Worm (Caenorhabditis elegans) whole organism, L4 larva: Measurements from ENCODE around the gene sqt-1.

Experiments
- F10B5.3 ChIP-seq: sonication (generic microtip); optimal IDR thresholded peaks from 2 replicates; lab custom pipeline; 2016; ENCODE audit warnings: mild to moderate bottlenecking, missing genetic modification characterization, missing compliant biosample characterization
- F26F4.8 ChIP-seq: fragments of 200-800 bp; sonication (Bioruptor generic); conservative IDR thresholded peaks from 2 replicates; pipeline ENCODE4 v1.3.6; 2022; ENCODE audit warnings: missing genetic modification characterization, missing compliant biosample characterization
- F37D6.2 ChIP-seq: sonication (generic microtip); optimal IDR thresholded peaks from 2 replicates; lab custom pipeline; 2016; ENCODE audit warnings: mild to moderate bottlenecking, missing genetic modification characterization, missing compliant biosample characterization
- F49E8.2 ChIP-seq: sonication (generic microtip); optimal IDR thresholded peaks from 2 replicates; lab custom pipeline; 2016; ENCODE audit warnings: missing compliant biosample characterization, mild to moderate bottlenecking, missing genetic modification characterization, borderline replicate concordance
- Y5F2A.4 ChIP-seq: fragments of 200-800 bp; sonication (Bioruptor generic); optimal IDR thresholded peaks from 2 replicates; lab custom pipeline; 2018; ENCODE audit warnings: mild to moderate bottlenecking, missing genetic modification characterization, missing compliant biosample characterization
- Y75B8A.6 ChIP-seq: fragments of 200-800 bp; sonication (Bioruptor generic); IDR thresholded peaks from 2 replicates; pipeline ENCODE4 v1.3.6; 2022; ENCODE audit warnings: missing genetic modification reagents, missing genetic modification characterization, missing compliant biosample characterization
- ZK337.2 ChIP-seq: fragments of 200-800 bp; sonication (Bioruptor generic); IDR thresholded peaks from 2 replicates; pipeline ENCODE4 v1.3.6; 2022; ENCODE audit warnings: missing genetic modification reagents, missing genetic modification characterization, missing compliant biosample characterization
- aly-2 ChIP-seq: sonication (generic microtip); optimal IDR thresholded peaks from 2 replicates; lab custom pipeline; 2018; ENCODE audit warnings: missing biosample characterization, missing genetic modification characterization
- ama-1 ChIP-seq: fragments of 150-350 bp; optimal IDR thresholded peaks from 2 replicates; lab custom pipeline; 2014; ENCODE audit warnings: inconsistent platforms, mixed read lengths
- arid-1 ChIP-seq: fragments of 200-800 bp; sonication (Bioruptor generic); conservative IDR thresholded peaks from 2 replicates; pipeline ENCODE4 v1.3.6; 2022; ENCODE audit warnings: missing genetic modification reagents, missing genetic modification characterization, missing compliant biosample characterization
- ceh-44 ChIP-seq: fragments of 200-800 bp; sonication (Bioruptor generic); IDR thresholded peaks from 2 replicates; pipeline ENCODE4 v1.3.6; 2022; ENCODE audit warnings: missing genetic modification reagents, missing genetic modification characterization, missing compliant biosample characterization
- ces-1 ChIP-seq: fragments of 150-350 bp; sonication (generic microtip); optimal IDR thresholded peaks from 4 replicates; lab custom pipeline; 2014; ENCODE audit warnings: missing biosample characterization, missing genetic modification reagents, missing genetic modification characterization
- cey-2 ChIP-seq: sonication (generic microtip); optimal IDR thresholded peaks from 3 replicates; lab custom pipeline; 2017; ENCODE audit warnings: missing genetic modification characterization, mild to moderate bottlenecking, missing compliant biosample characterization, antibody characterized with exemption, borderline replicate concordance; ENCODE audit not compliant: insufficient read depth
- ctbp-1 ChIP-seq: fragments of 200-800 bp; sonication (Bioruptor generic); IDR thresholded peaks from 2 replicates; pipeline ENCODE4 v1.3.6; 2022; ENCODE audit warnings: missing genetic modification reagents, missing genetic modification characterization, missing compliant biosample characterization
- daf-16 ChIP-seq, 3 experiments: sonication (generic microtip); optimal IDR thresholded peaks; 2 replicates each; lab custom pipeline; 2016 to 2017; ENCODE audit warnings: missing genetic modification characterization in 3 of 3, missing genetic modification reagents in 3 of 3, mild to moderate bottlenecking in 2 of 3, missing compliant biosample characterization in 2 of 3, missing biosample characterization in 1 of 3, moderate library complexity in 1 of 3
- dmd-6 ChIP-seq: fragments of 200-800 bp; sonication (Bioruptor generic); IDR thresholded peaks from 2 replicates; pipeline ENCODE4 v1.3.6; 2022; ENCODE audit warnings: missing genetic modification reagents, missing genetic modification characterization, missing compliant biosample characterization
- dmd-9 ChIP-seq: fragments of 200-800 bp; sonication (Bioruptor generic); IDR thresholded peaks from 2 replicates; pipeline ENCODE4 v1.3.6; 2022; ENCODE audit warnings: missing genetic modification reagents, missing genetic modification characterization, missing compliant biosample characterization
- dpl-1 ChIP-seq: fragments of 150-350 bp; optimal IDR thresholded peaks from 2 replicates; lab custom pipeline; 2014; ENCODE audit warnings: missing biosample characterization, missing genetic modification reagents, missing genetic modification characterization
- egl-27 ChIP-seq: sonication (generic microtip); optimal IDR thresholded peaks from 3 replicates; lab custom pipeline; 2017; ENCODE audit warnings: missing biosample characterization, missing genetic modification reagents, missing genetic modification characterization
- fkh-10 ChIP-seq: fragments of 150-350 bp; optimal IDR thresholded peaks from 2 replicates; lab custom pipeline; 2014; ENCODE audit warnings: missing biosample characterization, missing genetic modification reagents, missing genetic modification characterization
- gei-8 ChIP-seq: fragments of 200-800 bp; sonication (Bioruptor generic); optimal IDR thresholded peaks from 2 replicates; lab custom pipeline; 2018; ENCODE audit warnings: mild to moderate bottlenecking, missing genetic modification characterization, missing compliant biosample characterization
- lin-1 ChIP-seq: fragments of 200-800 bp; sonication (Bioruptor generic); IDR thresholded peaks from 2 replicates; pipeline ENCODE4 v1.3.6; 2022; ENCODE audit warnings: missing genetic modification reagents, missing genetic modification characterization, missing compliant biosample characterization
- lin-13 ChIP-seq: fragments of 150-350 bp; optimal IDR thresholded peaks from 2 replicates; lab custom pipeline; 2014; ENCODE audit warnings: missing biosample characterization, missing genetic modification reagents, missing genetic modification characterization
- lin-15B ChIP-seq: fragments of 150-350 bp; sonication (generic microtip); optimal IDR thresholded peaks from 3 replicates; lab custom pipeline; 2014; ENCODE audit warnings: missing biosample characterization, missing genetic modification characterization
- mdl-1 ChIP-seq, 2 experiments: fragments of 150-350 bp in 1 of 2; sonication (generic microtip) in 1 of 2; optimal IDR thresholded peaks; 2 replicates each; lab custom pipeline; 2014 to 2017; ENCODE audit warnings: missing biosample characterization in 2 of 2, missing genetic modification characterization in 2 of 2
- mep-1 ChIP-seq: fragments of 150-350 bp; sonication (generic microtip); optimal IDR thresholded peaks from 3 replicates; lab custom pipeline; 2014; ENCODE audit warnings: missing biosample characterization, missing genetic modification characterization
- mes-2 ChIP-seq: sonication (generic microtip); optimal IDR thresholded peaks from 2 replicates; lab custom pipeline; 2016; ENCODE audit warnings: missing genotype, mild to moderate bottlenecking, missing genetic modification characterization, missing compliant biosample characterization; ENCODE audit not compliant: poor library complexity, severe bottlenecking
- mxl-2 ChIP-seq: fragments of 200-800 bp; sonication (Bioruptor generic); conservative IDR thresholded peaks from 2 replicates; pipeline ENCODE4 v1.3.6; 2022; ENCODE audit warnings: missing genetic modification reagents, missing genetic modification characterization, missing compliant biosample characterization
- nhr-102 ChIP-seq: sonication (generic microtip); optimal IDR thresholded peaks from 2 replicates; lab custom pipeline; 2016; ENCODE audit warnings: mild to moderate bottlenecking, missing genetic modification characterization, moderate library complexity, missing compliant biosample characterization
- nhr-11 ChIP-seq: fragments of 150-350 bp; optimal IDR thresholded peaks from 2 replicates; lab custom pipeline; 2014; ENCODE audit warnings: missing biosample characterization, missing genetic modification characterization
- nhr-237 ChIP-seq: sonication (generic microtip); optimal IDR thresholded peaks from 2 replicates; lab custom pipeline; 2017; ENCODE audit warnings: missing biosample characterization, missing genetic modification characterization
- nhr-25 ChIP-seq: sonication (generic microtip); optimal IDR thresholded peaks from 2 replicates; lab custom pipeline; 2017; ENCODE audit warnings: missing genetic modification characterization, mild to moderate bottlenecking, missing compliant biosample characterization, antibody characterized with exemption, moderate library complexity, borderline replicate concordance; ENCODE audit not compliant: insufficient read depth
- nhr-28 ChIP-seq: fragments of 150-350 bp; optimal IDR thresholded peaks from 2 replicates; lab custom pipeline; 2014; ENCODE audit warnings: missing biosample characterization, missing genetic modification characterization
- nhr-41 ChIP-seq: fragments of 200-800 bp; sonication (Bioruptor generic); IDR thresholded peaks from 2 replicates; pipeline ENCODE4 v1.3.6; 2022; ENCODE audit warnings: missing genetic modification reagents, missing genetic modification characterization, missing compliant biosample characterization
- nhr-76 ChIP-seq: fragments of 150-350 bp; optimal IDR thresholded peaks from 2 replicates; lab custom pipeline; 2014; ENCODE audit warnings: missing biosample characterization, missing genetic modification characterization
- nhr-77 ChIP-seq: fragments of 150-350 bp; optimal IDR thresholded peaks from 2 replicates; lab custom pipeline; 2014; ENCODE audit warnings: missing biosample characterization, missing genetic modification characterization
- pha-4 ChIP-seq, 2 experiments: fragments of 150-350 bp in 1 of 2; fragments of 200-800 bp in 1 of 2; sonication (Bioruptor generic) in 1 of 2; IDR thresholded peaks in 1 of 2; optimal IDR thresholded peaks in 1 of 2; 2 replicates each; pipeline versions ENCODE4 v1.3.6 to Lab custom; 2014 to 2022; ENCODE audit warnings: missing genetic modification characterization in 2 of 2, missing genetic modification reagents in 2 of 2, missing biosample characterization in 1 of 2, missing compliant biosample characterization in 1 of 2
- rbr-2 ChIP-seq: sonication (generic microtip); optimal IDR thresholded peaks from 2 replicates; lab custom pipeline; 2016; ENCODE audit warnings: missing genotype, missing genetic modification characterization, missing compliant biosample characterization
- saeg-2 ChIP-seq: fragments of 200-800 bp; sonication (Bioruptor generic); IDR thresholded peaks from 2 replicates; pipeline ENCODE4 v1.3.6; 2022; ENCODE audit warnings: missing genetic modification reagents, missing genetic modification characterization, missing compliant biosample characterization
- sdz-12 ChIP-seq: fragments of 200-800 bp; sonication (Bioruptor generic); optimal IDR thresholded peaks from 2 replicates; lab custom pipeline; 2018; ENCODE audit warnings: mild to moderate bottlenecking, missing genetic modification characterization, missing compliant biosample characterization
- skn-1 ChIP-seq: fragments of 150-350 bp; optimal IDR thresholded peaks from 2 replicates; lab custom pipeline; 2014; ENCODE audit warnings: missing biosample characterization, missing genetic modification characterization
- snpc-4 ChIP-seq: fragments of 150-350 bp; optimal IDR thresholded peaks from 2 replicates; lab custom pipeline; 2014; ENCODE audit warnings: missing biosample characterization, missing genetic modification characterization
- unc-62 ChIP-seq, 3 experiments: fragments of 150-350 bp in 1 of 3; sonication (generic microtip); optimal IDR thresholded peaks in 2 of 3; peaks in 1 of 3; 1 replicate in 1 of 3; 2 replicates in 2 of 3; lab custom pipeline; 2014 to 2017; ENCODE audit warnings: missing biosample characterization in 3 of 3, missing genetic modification characterization in 3 of 3, missing genetic modification reagents in 3 of 3, missing genotype in 1 of 3
- zfp-2 ChIP-seq: sonication (generic microtip); optimal IDR thresholded peaks from 2 replicates; lab custom pipeline; 2016; ENCODE audit warnings: mild to moderate bottlenecking, missing genetic modification characterization, missing compliant biosample characterization
- zfp-3 ChIP-seq: fragments of 200-800 bp; sonication (Bioruptor generic); conservative IDR thresholded peaks from 2 replicates; pipeline ENCODE4 v1.3.6; 2022; ENCODE audit warnings: missing genetic modification reagents, missing genetic modification characterization, missing compliant biosample characterization
- zip-11 ChIP-seq: fragments of 200-800 bp; sonication (Bioruptor generic); IDR thresholded peaks from 2 replicates; pipeline ENCODE4 v1.3.6; 2022; ENCODE audit warnings: missing genetic modification characterization, missing compliant biosample characterization
- zip-2 ChIP-seq: fragments of 150-350 bp; optimal IDR thresholded peaks from 2 replicates; lab custom pipeline; 2014; ENCODE audit warnings: missing biosample characterization, missing genetic modification characterization
- ztf-7 ChIP-seq: fragments of 150-350 bp; optimal IDR thresholded peaks from 2 replicates; lab custom pipeline; 2014; ENCODE audit warnings: missing biosample characterization, missing genetic modification characterization

Gene sqt-1

DNA sequence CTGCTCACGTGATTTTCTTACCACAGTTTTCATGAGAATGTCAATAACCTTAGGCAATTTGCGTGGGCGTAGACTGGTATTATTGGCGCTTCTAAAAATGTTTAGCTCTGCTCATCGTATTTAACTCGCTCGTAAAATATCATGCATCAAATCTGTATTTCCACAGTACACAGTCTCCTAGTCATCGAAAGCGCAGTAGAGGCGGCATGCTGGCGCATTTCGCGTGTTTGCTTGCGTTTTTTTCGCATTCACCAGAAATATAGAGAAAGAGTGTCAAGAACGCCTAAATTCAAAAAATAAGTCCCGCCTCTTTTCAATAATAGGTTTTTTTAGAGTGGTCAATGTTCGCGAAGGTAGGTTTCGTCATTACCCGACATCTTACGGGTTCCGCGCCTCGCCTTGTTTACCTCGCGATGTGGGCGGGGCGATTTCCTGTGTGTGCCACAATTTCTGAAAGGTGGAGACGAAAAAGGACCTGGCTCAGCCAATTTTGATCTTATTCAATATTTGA is 39.0 kb upstream of the sqt-1 start (continued):
- peak; percentile 66 for TF ChIP-seq pha-4 (GFP tag; IDR thresholded peaks at IDR 0.05; lab: Robert Waterston, UW)
- no peak for TF ChIP-seq pha-4 (tag; optimal IDR thresholded peaks at IDR 0.05; lab: Kevin White, UChicago)
- peak; percentile 76 for TF ChIP-seq nhr-102 (tag; lab: Kevin White, UChicago)
- no peak for TF ChIP-seq fkh-10 (GFP tag; lab: Kevin White, UChicago)
- no peak for TF ChIP-seq nhr-11 (tag; lab: Kevin White, UChicago)
- TF ChIP-seq nhr-28: no peak
- TF ChIP-seq nhr-77 (tag; lab: Kevin White, UChicago): no peak
- TF ChIP-seq zfp-3 (GFP tag; lab: Robert Waterston, UW): peak; percentile 87; the same call in 1 of the 2 replicates
- TF ChIP-seq ctbp-1: peak; percentile 33; the same call in 1 of the 2 replicates
- no peak for TF ChIP-seq aly-2 (tag; lab: Kevin White, UChicago)
- no peak for TF ChIP-seq Y5F2A.4
- peak; percentile 58 for TF ChIP-seq F10B5.3 (tag; lab: Kevin White, UChicago)
- no peak for TF ChIP-seq skn-1 (tag; lab: Kevin White, UChicago)
- peak in 1 of 2 experiments; percentile 88 for TF ChIP-seq unc-62 (GFP tag; optimal IDR thresholded peaks at IDR 0.05 in 1 of 2; lab: Kevin White, UChicago)
- no peak for TF ChIP-seq unc-62 (tag; optimal IDR thresholded peaks at IDR 0.05; lab: Kevin White, UChicago)
- peak; percentile 95 for TF ChIP-seq F49E8.2 (tag; lab: Kevin White, UChicago)
- TF ChIP-seq mxl-2: no peak
- TF ChIP-seq nhr-41 (GFP tag; lab: Robert Waterston, UW): 0 out of 2 replicates have a peak, but pooled peaks have one; percentile 15
- peak; percentile 57 for TF ChIP-seq dmd-6 (GFP tag; lab: Robert Waterston, UW)
- TF ChIP-seq ztf-7 (tag; lab: Kevin White, UChicago): no peak
- no peak for TF ChIP-seq zip-11 (GFP tag; lab: Robert Waterston, UW)
- TF ChIP-seq Y75B8A.6 (GFP tag; lab: Robert Waterston, UW): peak; percentile 82; the same call in 1 of the 2 replicates
- TF ChIP-seq nhr-25: no peak
- TF ChIP-seq gei-8 (GFP tag; lab: Kevin White, UChicago): peak; percentile 84
- TF ChIP-seq mdl-1 (tag; optimal IDR thresholded peaks at IDR 0.05; lab: Kevin White, UChicago): no peak
- TF ChIP-seq snpc-4: peak; percentile 85
- TF ChIP-seq zip-2 (tag; lab: Kevin White, UChicago): no peak
- TF ChIP-seq ces-1 (GFP tag; lab: Kevin White, UChicago): no peak
- peak; percentile 51 for TF ChIP-seq lin-13 (GFP tag; lab: Kevin White, UChicago)
- TF ChIP-seq daf-16 (GFP tag; optimal IDR thresholded peaks at IDR 0.05; lab: Kevin White, UChicago): peak; percentile 69 to 82
- TF ChIP-seq daf-16 (tag; optimal IDR thresholded peaks at IDR 0.05; lab: Kevin White, UChicago): peak; percentile 88
- TF ChIP-seq ama-1 (lab: Kevin White, UChicago): peak; percentile 98
- no peak for TF ChIP-seq zfp-2 (tag; lab: Kevin White, UChicago)
- TF ChIP-seq saeg-2 (GFP tag; lab: Robert Waterston, UW): peak; percentile 69; the same call in 1 of the 2 replicates
- TF ChIP-seq ZK337.2 (GFP tag; lab: Robert Waterston, UW): no peak
- peak; percentile 80 for TF ChIP-seq mes-2 (tag; lab: Kevin White, UChicago)
- TF ChIP-seq nhr-237 (tag; lab: Kevin White, UChicago): no peak
- peak; percentile 61 for TF ChIP-seq mep-1 (tag; lab: Kevin White, UChicago)
- TF ChIP-seq nhr-76 (tag; lab: Kevin White, UChicago): no peak
- no peak for TF ChIP-seq F37D6.2
- peak; percentile 81 for TF ChIP-seq arid-1
- peak; percentile 41 for TF ChIP-seq rbr-2 (tag; lab: Kevin White, UChicago)
- TF ChIP-seq lin-1 (GFP tag; lab: Robert Waterston, UW): peak; percentile 65; the same call in 1 of the 2 replicates
- TF ChIP-seq sdz-12: no peak
- TF ChIP-seq cey-2 (tag; lab: Kevin White, UChicago): no peak
- no peak for TF ChIP-seq egl-27 (tag; lab: Kevin White, UChicago)
- peak; percentile 29 for TF ChIP-seq dpl-1 (GFP tag; lab: Kevin White, UChicago)
- TF ChIP-seq lin-15B (tag; lab: Kevin White, UChicago): peak; percentile 30
- TF ChIP-seq F26F4.8 (GFP tag; lab: Robert Waterston, UW): no peak
- 0 out of 2 replicates have a peak, but pooled peaks have one; percentile 55 for TF ChIP-seq ceh-44 (GFP tag; lab: Robert Waterston, UW)
- TF ChIP-seq dmd-9 (GFP tag; lab: Robert Waterston, UW): no peak
